Worm (Caenorhabditis elegans): Measurements from ENCODE around the gene cpl-1.
A peak's percentile ranks its signal among the peaks of the same experiment; 100 is the strongest.

cpl-1 gene

ce11 chrV:16568056-16568455 lies 27.1 kb downstream of the cpl-1 start:
- TF ChIP-seq sup-37 (GFP tag; optimal IDR thresholded peaks at IDR 0.05) (no peak), jun-1 (tag; optimal IDR thresholded peaks at IDR 0.05) (no peak), sptf-1 (tag; optimal IDR thresholded peaks at IDR 0.05) (no peak), nhr-20 (tag; optimal IDR thresholded peaks at IDR 0.05) (no peak), F16B12.6 (tag; optimal IDR thresholded peaks at IDR 0.05) (no peak), mep-1 (tag; optimal IDR thresholded peaks at IDR 0.05) (no peak)

DNA sequence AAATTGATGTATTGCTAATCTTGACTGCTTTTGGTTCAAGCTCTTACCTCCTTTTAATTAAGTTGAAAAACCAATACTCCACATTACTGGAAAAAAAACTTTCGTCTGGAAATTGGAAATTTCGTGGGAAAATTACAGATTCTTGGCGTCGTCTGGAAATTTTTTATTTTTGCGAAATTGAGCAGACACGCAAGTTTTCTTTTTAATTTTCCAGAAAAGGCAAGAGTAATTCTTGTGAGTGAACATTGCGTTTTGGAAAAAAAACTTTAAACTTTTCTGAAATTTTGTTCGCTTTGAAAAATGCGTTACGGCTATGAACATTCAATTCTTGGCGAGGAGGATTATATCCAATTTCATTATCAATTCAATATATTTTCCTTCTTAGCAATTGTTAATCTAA lies 29.5 kb downstream of the cpl-1 start, which contains the start of gene sru-45:
sru-45 (plus strand) TSS at position 301 of the 400 bp plus-strand sequence.
- TF ChIP-seq C34B4.2 (tag; optimal IDR thresholded peaks at IDR 0.05) = no peak

- peak; percentile 3 for TF ChIP-seq tbx-2 (tag; optimal IDR thresholded peaks at IDR 0.05)
- peak; percentile 72 for TF ChIP-seq unc-98 (GFP tag; IDR thresholded peaks at IDR 0.05)
- no peak for TF ChIP-seq jun-1 (tag; optimal IDR thresholded peaks at IDR 0.05)
- TF ChIP-seq ztf-11 (tag; optimal IDR thresholded peaks at IDR 0.05) = peak in 1 of 2 experiments; percentile 26
- peak; percentile 49 for TF ChIP-seq rnt-1 (tag; optimal IDR thresholded peaks at IDR 0.05)
- peak; percentile 24; the same call in 1 of the 2 replicates for TF ChIP-seq mab-9 (GFP tag; IDR thresholded peaks at IDR 0.05)
These were observed 42.2 kb downstream of the cpl-1 start, which contains the start of gene Y32B12B.4 for ce11 chrV:16552929-16553328. TSS of gene Y32B12B.4 (plus strand) at chrV:16553327.

DNA sequence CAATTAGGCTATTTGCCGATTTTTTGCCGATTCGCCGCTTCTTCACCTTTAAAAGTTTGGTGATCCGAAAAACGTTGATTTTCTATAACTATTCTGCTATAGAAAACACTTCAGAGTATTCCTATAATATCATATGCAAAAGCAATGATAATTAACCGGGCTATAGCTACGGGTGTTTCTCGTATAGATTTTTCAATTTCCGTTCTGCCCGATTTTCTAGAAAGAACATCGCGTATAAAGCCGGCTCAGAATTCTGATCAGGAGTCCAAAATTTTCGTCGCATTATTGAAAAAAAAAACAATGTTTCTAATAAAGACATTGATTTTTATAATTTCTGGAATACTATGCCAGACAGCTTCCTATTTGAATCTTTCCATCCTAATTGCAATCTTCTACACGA lies 44.5 kb downstream of the cpl-1 start, which contains the start of gene srbc-65:
srbc-65 (plus strand) TSS at position 301 of the 400 bp plus-strand sequence.
- no peak for TF ChIP-seq egl-27 (tag; optimal IDR thresholded peaks at IDR 0.05)
- TF ChIP-seq pag-3 (tag; optimal IDR thresholded peaks at IDR 0.05; ENCODE audit: borderline replicate concordance, insufficient read depth) = no peak
- no peak for TF ChIP-seq C04F5.9 (tag; optimal IDR thresholded peaks at IDR 0.05)
- TF ChIP-seq nhr-11 (tag; optimal IDR thresholded peaks at IDR 0.05) = no peak
- TF ChIP-seq F16B12.6 (tag; optimal IDR thresholded peaks at IDR 0.05) = no peak

All from whole organism, L1 larva.